Worm (Caenorhabditis elegans): ENCODE data around the gene gpa-9.

ce11 chrV:12670607-12671006 is 21.5 kb upstream of the gpa-9 start, which contains the start of gene srx-116:
- no peak for TF ChIP-seq F49E8.2 (tag; optimal IDR thresholded peaks at IDR 0.05; ENCODE audit: borderline replicate concordance)
- no peak for TF ChIP-seq dve-1 (tag; optimal IDR thresholded peaks at IDR 0.05; ENCODE audit: insufficient read depth)
- no peak for TF ChIP-seq ZK546.5 (tag; optimal IDR thresholded peaks at IDR 0.05)
- TF ChIP-seq nhr-237 (tag; optimal IDR thresholded peaks at IDR 0.05): no peak
- TF ChIP-seq F10B5.3 (tag; optimal IDR thresholded peaks at IDR 0.05): no peak

All from whole organism, L4 larva.